Fruit fly (Drosophila melanogaster) whole organism, adult: Measurements from ENCODE around the gene CG14247.

ENCODE experiments used
- CG11617 ChIP-seq: fragments of 200-800 bp; sonication (Bioruptor generic); optimal IDR thresholded peaks from 2 replicates; lab custom pipeline; 2017; ENCODE audit warnings: mild to moderate bottlenecking, missing biosample characterization, missing genetic modification reagents, missing genetic modification characterization
- CG12768 ChIP-seq: fragments of 200-800 bp; sonication (Bioruptor generic); optimal IDR thresholded peaks from 2 replicates; lab custom pipeline; 2017; ENCODE audit warnings: missing biosample characterization, missing genetic modification characterization, mild to moderate bottlenecking, moderate library complexity, missing genetic modification reagents
- CG14711 ChIP-seq: fragments of 200-800 bp; sonication (Bioruptor generic); optimal IDR thresholded peaks from 2 replicates; lab custom pipeline; 2018; ENCODE audit warnings: missing biosample characterization, mild to moderate bottlenecking, missing genetic modification characterization, moderate library complexity
- CG1620 ChIP-seq: fragments of 200-800 bp; sonication (Bioruptor generic); optimal IDR thresholded peaks from 2 replicates; lab custom pipeline; 2016; ENCODE audit warnings: missing biosample characterization, missing genetic modification characterization
- CG33017 ChIP-seq: fragments of 200-800 bp; sonication (Bioruptor generic); optimal IDR thresholded peaks from 2 replicates; lab custom pipeline; 2018; ENCODE audit warnings: missing biosample characterization, mild to moderate bottlenecking, missing genetic modification characterization, moderate library complexity
- CG5204 ChIP-seq: fragments of 200-800 bp; sonication (Bioruptor generic); optimal IDR thresholded peaks from 2 replicates; lab custom pipeline; 2016; ENCODE audit warnings: missing biosample characterization, missing genetic modification characterization
- CG7045 ChIP-seq: fragments of 200-800 bp; sonication (Bioruptor generic); optimal IDR thresholded peaks from 2 replicates; lab custom pipeline; 2017; ENCODE audit warnings: missing biosample characterization, mild to moderate bottlenecking, missing genetic modification characterization
- CG7101 ChIP-seq: fragments of 200-800 bp; sonication (Bioruptor generic); optimal IDR thresholded peaks from 2 replicates; lab custom pipeline; 2018; ENCODE audit warnings: missing biosample characterization, mild to moderate bottlenecking, missing genetic modification characterization, moderate library complexity
- Clk ChIP-seq: fragments of 200-800 bp; sonication (Bioruptor generic); optimal IDR thresholded peaks from 2 replicates; lab custom pipeline; 2017; ENCODE audit warnings: missing biosample characterization, missing genetic modification characterization
- Crg-1 ChIP-seq: fragments of 200-800 bp; sonication (Bioruptor generic); optimal IDR thresholded peaks from 2 replicates; lab custom pipeline; 2016; ENCODE audit warnings: missing biosample characterization, missing genetic modification characterization
- Hr96 ChIP-seq: fragments of 200-800 bp; sonication (Bioruptor generic); optimal IDR thresholded peaks from 2 replicates; lab custom pipeline; 2016; ENCODE audit warnings: missing biosample characterization, missing genetic modification characterization
- Mnt ChIP-seq: fragments of 200-800 bp; sonication (Bioruptor generic); optimal IDR thresholded peaks from 2 replicates; lab custom pipeline; 2016; ENCODE audit warnings: missing biosample characterization, mild to moderate bottlenecking, missing genetic modification characterization
- bab1 ChIP-seq: fragments of 200-800 bp; sonication (Bioruptor generic); optimal IDR thresholded peaks from 3 replicates; lab custom pipeline; 2019; ENCODE audit warnings: missing biosample characterization, mild to moderate bottlenecking, missing genetic modification characterization, moderate library complexity
- cic ChIP-seq: fragments of 200-800 bp; sonication (Bioruptor generic); optimal IDR thresholded peaks from 2 replicates; lab custom pipeline; 2017; ENCODE audit warnings: missing biosample characterization, mild to moderate bottlenecking, missing genetic modification characterization, moderate library complexity
- cnc ChIP-seq, 2 experiments: fragments of >200 bp; optimal IDR thresholded peaks; 2 replicates each; lab custom pipeline; 2017
- kay ChIP-seq: fragments of 200-800 bp; sonication (Bioruptor generic); peaks from one replicate; lab custom pipeline; 2016; ENCODE audit warnings: missing biosample characterization, missing genetic modification characterization, borderline replicate concordance
- ovo ChIP-seq: fragments of 200-800 bp; sonication (Bioruptor generic); optimal IDR thresholded peaks from 2 replicates; lab custom pipeline; 2016; ENCODE audit warnings: missing biosample characterization, missing genetic modification characterization
- pad ChIP-seq: fragments of 200-800 bp; sonication (Bioruptor generic); optimal IDR thresholded peaks from 3 replicates; lab custom pipeline; 2017; ENCODE audit warnings: missing biosample characterization, missing genetic modification characterization, mild to moderate bottlenecking, moderate library complexity, missing genetic modification reagents
- tj ChIP-seq: fragments of 200-800 bp; sonication (Bioruptor generic); optimal IDR thresholded peaks from 3 replicates; lab custom pipeline; 2017; ENCODE audit warnings: missing biosample characterization, mild to moderate bottlenecking, missing genetic modification characterization, moderate library complexity
- toe ChIP-seq: fragments of 200-800 bp; sonication (Bioruptor generic); optimal IDR thresholded peaks from 2 replicates; lab custom pipeline; 2016; ENCODE audit warnings: missing biosample characterization, missing genetic modification characterization

CG14247 gene

dm6 chr3R:26737310-26737709, at the start of gene CG14247:
Gene CG14247 (plus strand): TSS chr3R:26737610.
- TF ChIP-seq CG11617 (GFP tag; lab: Kevin White, UChicago), result no peak
- no peak for TF ChIP-seq CG12768 (GFP tag; lab: Kevin White, UChicago)
- TF ChIP-seq Mnt (GFP tag; lab: Kevin White, UChicago), result no peak
- TF ChIP-seq CG7045 (GFP tag; lab: Kevin White, UChicago), result no peak
- no peak for TF ChIP-seq CG1620 (GFP tag; lab: Kevin White, UChicago)
- no peak for TF ChIP-seq CG5204 (GFP tag; lab: Kevin White, UChicago)
- no peak for TF ChIP-seq ovo
- TF ChIP-seq CG33017 (tag; lab: Kevin White, UChicago), result no peak
- no peak for TF ChIP-seq bab1 (GFP tag; lab: Kevin White, UChicago)
- TF ChIP-seq toe, result no peak
- no peak for TF ChIP-seq cnc (optimal IDR thresholded peaks at IDR 0.05; lab: Kevin White, UChicago)
- TF ChIP-seq Crg-1 (GFP tag; lab: Kevin White, UChicago), result no peak
- no peak for TF ChIP-seq cic
- no peak for TF ChIP-seq CG7101 (tag; lab: Kevin White, UChicago)
- no peak for TF ChIP-seq pad (GFP tag; lab: Kevin White, UChicago)
- no peak for TF ChIP-seq Clk
- TF ChIP-seq Hr96 (GFP tag; lab: Kevin White, UChicago), result no peak
- no peak for TF ChIP-seq CG14711 (tag; lab: Kevin White, UChicago)
- TF ChIP-seq kay, result no peak

- no peak for TF ChIP-seq CG5204 (GFP tag; lab: Kevin White, UChicago)
- no peak for TF ChIP-seq CG1620 (GFP tag; lab: Kevin White, UChicago)
- TF ChIP-seq CG11617 (GFP tag; lab: Kevin White, UChicago), result no peak
- TF ChIP-seq CG7101 (tag; lab: Kevin White, UChicago), result no peak
- TF ChIP-seq Clk, result no peak
- no peak for TF ChIP-seq kay
- no peak for TF ChIP-seq CG12768 (GFP tag; lab: Kevin White, UChicago)
- TF ChIP-seq Hr96 (GFP tag; lab: Kevin White, UChicago), result no peak
- TF ChIP-seq CG7045 (GFP tag; lab: Kevin White, UChicago), result no peak
- TF ChIP-seq Mnt (GFP tag; lab: Kevin White, UChicago), result no peak
- no peak for TF ChIP-seq Crg-1 (GFP tag; lab: Kevin White, UChicago)
- no peak for TF ChIP-seq tj (GFP tag; lab: Kevin White, UChicago)
Observed at dm6 chr3R:26690197-26690596, 47.2 kb upstream of the CG14247 start.

- no peak for TF ChIP-seq Clk
- TF ChIP-seq CG7101 (tag; lab: Kevin White, UChicago), result no peak
- no peak for TF ChIP-seq kay
- TF ChIP-seq CG11617 (GFP tag; lab: Kevin White, UChicago), result no peak
- TF ChIP-seq CG7045 (GFP tag; lab: Kevin White, UChicago), result no peak
- TF ChIP-seq Mnt (GFP tag; lab: Kevin White, UChicago), result no peak
- TF ChIP-seq pad (GFP tag; lab: Kevin White, UChicago), result no peak
- TF ChIP-seq CG12768 (GFP tag; lab: Kevin White, UChicago), result no peak
- TF ChIP-seq cic, result no peak
- TF ChIP-seq CG5204 (GFP tag; lab: Kevin White, UChicago), result no peak
- TF ChIP-seq cnc (optimal IDR thresholded peaks at IDR 0.05; lab: Kevin White, UChicago), result no peak
- no peak for TF ChIP-seq toe
Observed at dm6 chr3R:26693490-26693889, 43.9 kb upstream of the CG14247 start, which contains the start of gene TwdlQ. Gene TwdlQ (minus strand): TSS chr3R:26693590.

dm6 chr3R:26700125-26700524, 37.3 kb upstream of the CG14247 start:
- TF ChIP-seq ovo (no peak), kay (no peak), CG12768 (GFP tag; lab: Kevin White, UChicago) (no peak)

dm6 chr3R:26704310-26704709, 33.1 kb upstream of the CG14247 start:
- TF ChIP-seq tj (GFP tag; lab: Kevin White, UChicago), result no peak
- no peak for TF ChIP-seq cnc (optimal IDR thresholded peaks at IDR 0.05; lab: Kevin White, UChicago)
- TF ChIP-seq CG5204 (GFP tag; lab: Kevin White, UChicago), result no peak
- no peak for TF ChIP-seq CG33017 (tag; lab: Kevin White, UChicago)
- TF ChIP-seq toe, result no peak

- peak; percentile 95 for TF ChIP-seq cic
- TF ChIP-seq ovo, result peak; percentile 92
- peak; percentile 86 for TF ChIP-seq CG1620 (GFP tag; lab: Kevin White, UChicago)
- TF ChIP-seq CG11617 (GFP tag; lab: Kevin White, UChicago), result peak; percentile 96
- peak; percentile 99 for TF ChIP-seq CG5204 (GFP tag; lab: Kevin White, UChicago)
- TF ChIP-seq CG12768 (GFP tag; lab: Kevin White, UChicago), result peak; percentile 100
- TF ChIP-seq bab1 (GFP tag; lab: Kevin White, UChicago), result no peak
- peak; percentile 100 for TF ChIP-seq Clk
- peak; percentile 91 for TF ChIP-seq Mnt (GFP tag; lab: Kevin White, UChicago)
- TF ChIP-seq kay, result no peak
- TF ChIP-seq cnc (optimal IDR thresholded peaks at IDR 0.05; lab: Kevin White, UChicago), result no peak
- peak; percentile 83 for TF ChIP-seq tj (GFP tag; lab: Kevin White, UChicago)
- TF ChIP-seq pad (GFP tag; lab: Kevin White, UChicago), result peak; percentile 94
- TF ChIP-seq CG33017 (tag; lab: Kevin White, UChicago), result peak; percentile 98
- peak; percentile 97 for TF ChIP-seq CG7101 (tag; lab: Kevin White, UChicago)
- TF ChIP-seq Hr96 (GFP tag; lab: Kevin White, UChicago), result peak; percentile 99
- peak; percentile 100 for TF ChIP-seq CG7045 (GFP tag; lab: Kevin White, UChicago)
- TF ChIP-seq toe, result peak; percentile 99
- peak; percentile 92 for TF ChIP-seq CG14711 (tag; lab: Kevin White, UChicago)
- peak; percentile 96 for TF ChIP-seq Crg-1 (GFP tag; lab: Kevin White, UChicago)
Observed at dm6 chr3R:26714109-26714576, 23.3 kb upstream of the CG14247 start, which contains the start of gene amon. Gene amon (minus strand): TSS chr3R:26714159.
